Worm (Caenorhabditis elegans) whole organism, L1 larva: ENCODE data around the gene cyp-13A1.
A peak's percentile ranks its signal among the peaks of the same experiment; 100 is the strongest.

ENCODE experiments used
- C16A3.4 ChIP-seq: fragments of 150-350 bp; optimal IDR thresholded peaks from 2 replicates; lab custom pipeline; 2014; ENCODE audit warnings: missing biosample characterization, missing genetic modification characterization
- F16B12.6 ChIP-seq: fragments of 150-350 bp; optimal IDR thresholded peaks from 2 replicates; lab custom pipeline; 2014; ENCODE audit warnings: missing biosample characterization, missing genetic modification characterization
- aly-2 ChIP-seq: fragments of 150-350 bp; optimal IDR thresholded peaks from 2 replicates; lab custom pipeline; 2014; ENCODE audit warnings: missing biosample characterization, missing genetic modification characterization
- ama-1 ChIP-seq: fragments of 150-350 bp; optimal IDR thresholded peaks from 2 replicates; lab custom pipeline; 2014
- blmp-1 ChIP-seq: fragments of 150-350 bp; optimal IDR thresholded peaks from 2 replicates; lab custom pipeline; 2014; ENCODE audit warnings: missing biosample characterization, missing genetic modification characterization
- ceh-8 ChIP-seq: fragments of 200-800 bp; sonication (Bioruptor generic); optimal IDR thresholded peaks from 2 replicates; lab custom pipeline; 2018; ENCODE audit warnings: mild to moderate bottlenecking, missing genetic modification characterization, moderate library complexity, missing compliant biosample characterization
- ceh-88 ChIP-seq: fragments of 200-800 bp; sonication (Bioruptor generic); IDR thresholded peaks from 2 replicates; pipeline ENCODE4 v1.3.6; 2022; ENCODE audit warnings: missing genetic modification characterization, missing compliant biosample characterization
- dpl-1 ChIP-seq, 3 experiments: fragments of 150-350 bp in 2 of 3; sonication (generic microtip) in 1 of 3; optimal IDR thresholded peaks; 2 replicates each; lab custom pipeline; 2014 to 2017; ENCODE audit warnings: missing biosample characterization in 3 of 3, missing genetic modification characterization in 3 of 3, missing genetic modification reagents in 3 of 3
- dsc-1 ChIP-seq: sonication (generic microtip); optimal IDR thresholded peaks from 2 replicates; lab custom pipeline; 2016; ENCODE audit warnings: mild to moderate bottlenecking, missing genetic modification characterization, missing compliant biosample characterization
- efl-1 ChIP-seq, 4 experiments: fragments of 150-350 bp; optimal IDR thresholded peaks in 3 of 4; peaks in 1 of 4; 1 replicate in 1 of 4; 2 replicates in 3 of 4; lab custom pipeline; 2014; ENCODE audit warnings: missing biosample characterization in 2 of 4, missing genetic modification characterization in 2 of 4, missing genetic modification reagents in 2 of 4
- efl-3 ChIP-seq: fragments of 200-800 bp; sonication (Bioruptor generic); optimal IDR thresholded peaks from 2 replicates; lab custom pipeline; 2018; ENCODE audit warnings: mild to moderate bottlenecking, missing genetic modification characterization, missing compliant biosample characterization
- elt-3 ChIP-seq, 6 experiments: fragments of 150-350 bp in 1 of 6; sonication (generic microtip); optimal IDR thresholded peaks; 2 replicates each; lab custom pipeline; 2017 to 2018; ENCODE audit warnings: missing biosample characterization in 6 of 6, missing genetic modification characterization in 6 of 6, inconsistent platforms in 1 of 6
- fkh-10 ChIP-seq: sonication (generic microtip); optimal IDR thresholded peaks from 2 replicates; lab custom pipeline; 2017; ENCODE audit warnings: missing biosample characterization, missing genetic modification reagents, missing genetic modification characterization
- fkh-4 ChIP-seq: sonication (generic microtip); optimal IDR thresholded peaks from 2 replicates; lab custom pipeline; 2016; ENCODE audit warnings: missing compliant biosample characterization, missing genetic modification characterization, borderline replicate concordance
- fos-1 ChIP-seq: fragments of 150-350 bp; optimal IDR thresholded peaks from 2 replicates; lab custom pipeline; 2014; ENCODE audit warnings: missing biosample characterization, missing genetic modification characterization
- grh-1 ChIP-seq: fragments of 200-800 bp; sonication (Bioruptor generic); IDR thresholded peaks from 2 replicates; pipeline ENCODE4 v1.3.6; 2022; ENCODE audit warnings: missing genetic modification reagents, missing genetic modification characterization, missing compliant biosample characterization
- hlh-17 ChIP-seq: fragments of 200-800 bp; sonication (Bioruptor generic); optimal IDR thresholded peaks from 2 replicates; lab custom pipeline; 2018; ENCODE audit warnings: missing genetic modification characterization, mild to moderate bottlenecking, missing compliant biosample characterization, moderate library complexity, borderline replicate concordance
- hlh-4 ChIP-seq: sonication (generic microtip); optimal IDR thresholded peaks from 2 replicates; lab custom pipeline; 2016; ENCODE audit warnings: mild to moderate bottlenecking, missing genetic modification characterization, missing compliant biosample characterization
- irx-1 ChIP-seq: sonication (generic microtip); optimal IDR thresholded peaks from 2 replicates; lab custom pipeline; 2016; ENCODE audit warnings: missing genetic modification characterization, missing compliant biosample characterization
- isw-1 ChIP-seq: fragments of 200-800 bp; sonication (Bioruptor generic); IDR thresholded peaks from 2 replicates; pipeline ENCODE4 v1.3.6; 2022; ENCODE audit warnings: missing genetic modification characterization, missing compliant biosample characterization
- jun-1 ChIP-seq: fragments of 150-350 bp; optimal IDR thresholded peaks from 2 replicates; lab custom pipeline; 2014; ENCODE audit warnings: missing biosample characterization, missing genetic modification reagents, missing genetic modification characterization
- lin-13 ChIP-seq: fragments of 150-350 bp; optimal IDR thresholded peaks from 2 replicates; lab custom pipeline; 2014; ENCODE audit warnings: missing biosample characterization, missing genetic modification reagents, missing genetic modification characterization
- lin-14 ChIP-seq: fragments of 200-800 bp; sonication (Bioruptor generic); optimal IDR thresholded peaks from 2 replicates; lab custom pipeline; 2018; ENCODE audit warnings: mild to moderate bottlenecking, missing genetic modification characterization, moderate library complexity, missing compliant biosample characterization
- lin-35 ChIP-seq, 2 experiments: fragments of 150-350 bp; optimal IDR thresholded peaks; 2 replicates each; lab custom pipeline; 2014; ENCODE audit warnings: missing biosample characterization in 2 of 2, missing genetic modification characterization in 2 of 2, missing genetic modification reagents in 2 of 2
- lin-39 ChIP-seq: fragments of 150-350 bp; optimal IDR thresholded peaks from 2 replicates; lab custom pipeline; 2014; ENCODE audit warnings: missing biosample characterization, missing genetic modification reagents, missing genetic modification characterization
- mep-1 ChIP-seq: fragments of 150-350 bp; optimal IDR thresholded peaks from 2 replicates; lab custom pipeline; 2014; ENCODE audit warnings: missing biosample characterization, missing genetic modification characterization
- nhr-11 ChIP-seq: fragments of 150-350 bp; optimal IDR thresholded peaks from 2 replicates; lab custom pipeline; 2014; ENCODE audit warnings: missing biosample characterization, missing genetic modification characterization
- nhr-19 ChIP-seq: fragments of 200-800 bp; sonication (Bioruptor generic); conservative IDR thresholded peaks from 2 replicates; pipeline ENCODE4 v1.3.6; 2022; ENCODE audit warnings: missing genetic modification characterization, missing compliant biosample characterization
- nhr-237 ChIP-seq: fragments of 150-350 bp; optimal IDR thresholded peaks from 2 replicates; lab custom pipeline; 2014; ENCODE audit warnings: missing biosample characterization, missing genetic modification characterization
- nhr-47 ChIP-seq: sonication (generic microtip); optimal IDR thresholded peaks from 2 replicates; lab custom pipeline; 2016; ENCODE audit warnings: mild to moderate bottlenecking, missing genetic modification characterization, moderate library complexity, missing compliant biosample characterization
- nhr-71 ChIP-seq: sonication (generic microtip); optimal IDR thresholded peaks from 2 replicates; lab custom pipeline; 2016; ENCODE audit warnings: mild to moderate bottlenecking, missing genetic modification characterization, moderate library complexity, missing compliant biosample characterization
- nhr-77 ChIP-seq: fragments of 150-350 bp; optimal IDR thresholded peaks from 2 replicates; lab custom pipeline; 2014; ENCODE audit warnings: missing biosample characterization, missing genetic modification characterization
- nhr-85 ChIP-seq: sonication (generic microtip); peaks from one replicate; lab custom pipeline; 2016; ENCODE audit warnings: missing genetic modification characterization, inconsistent platforms, missing compliant biosample characterization
- pag-3 ChIP-seq: sonication (generic microtip); optimal IDR thresholded peaks from 2 replicates; lab custom pipeline; 2017; ENCODE audit warnings: missing genetic modification characterization, mild to moderate bottlenecking, missing compliant biosample characterization, antibody characterized with exemption, borderline replicate concordance; ENCODE audit not compliant: insufficient read depth
- pax-3 ChIP-seq: fragments of 200-800 bp; sonication (Bioruptor generic); optimal IDR thresholded peaks from 2 replicates; lab custom pipeline; 2018; ENCODE audit warnings: mild to moderate bottlenecking, missing genetic modification characterization, moderate library complexity, missing compliant biosample characterization
- skn-1 ChIP-seq: fragments of 150-350 bp; optimal IDR thresholded peaks from 2 replicates; lab custom pipeline; 2014; ENCODE audit warnings: missing biosample characterization, missing genetic modification characterization
- snu-23 ChIP-seq: sonication (generic microtip); optimal IDR thresholded peaks from 2 replicates; lab custom pipeline; 2016; ENCODE audit warnings: missing genetic modification characterization, missing compliant biosample characterization
- swsn-7 ChIP-seq: sonication (generic microtip); optimal IDR thresholded peaks from 2 replicates; lab custom pipeline; 2016; ENCODE audit warnings: missing genetic modification characterization, missing compliant biosample characterization
- tbx-2 ChIP-seq: sonication (generic microtip); optimal IDR thresholded peaks from 2 replicates; lab custom pipeline; 2016; ENCODE audit warnings: missing genetic modification characterization, missing compliant biosample characterization
- tlp-1 ChIP-seq: fragments of 150-350 bp; optimal IDR thresholded peaks from 2 replicates; lab custom pipeline; 2014; ENCODE audit warnings: missing biosample characterization, missing genetic modification characterization
- unc-130 ChIP-seq: fragments of 150-350 bp; optimal IDR thresholded peaks from 2 replicates; lab custom pipeline; 2017; ENCODE audit warnings: missing biosample characterization, missing genetic modification characterization, inconsistent platforms
- unc-86 ChIP-seq: sonication (generic microtip); optimal IDR thresholded peaks from 2 replicates; lab custom pipeline; 2016; ENCODE audit warnings: missing genetic modification characterization, missing compliant biosample characterization
- vab-15 ChIP-seq: sonication (generic microtip); optimal IDR thresholded peaks from 2 replicates; lab custom pipeline; 2017; ENCODE audit warnings: missing genotype, mild to moderate bottlenecking, missing genetic modification characterization, missing compliant biosample characterization
- ztf-11 ChIP-seq, 2 experiments: sonication (generic microtip); optimal IDR thresholded peaks; 2 replicates each; lab custom pipeline; 2016 to 2017; ENCODE audit warnings: missing genetic modification characterization in 2 of 2, missing biosample characterization in 1 of 2, missing compliant biosample characterization in 1 of 2
- ztf-4 ChIP-seq: fragments of 150-350 bp; optimal IDR thresholded peaks from 2 replicates; lab custom pipeline; 2014; ENCODE audit warnings: missing biosample characterization, missing genetic modification characterization

cyp-13A1 gene

ce11 chrII:9746069-9746468, 35.7 kb downstream of the cyp-13A1 start, which contains the start of the genes Y53C12B.1 and nos-3 (continued):
- TF ChIP-seq ztf-11 (tag; optimal IDR thresholded peaks at IDR 0.05; lab: Kevin White, UChicago) (no peak), mep-1 (tag; lab: Kevin White, UChicago) (peak; percentile 61), snu-23 (GFP tag; lab: Kevin White, UChicago) (peak; percentile 89), C16A3.4 (tag; lab: Kevin White, UChicago) (peak; percentile 90), vab-15 (tag; lab: Kevin White, UChicago) (peak; percentile 41), isw-1 (GFP tag; lab: Robert Waterston, UW) (peak; percentile 89), pag-3 (tag; lab: Kevin White, UChicago) (no peak), elt-3 (tag; optimal IDR thresholded peaks at IDR 0.05; lab: Kevin White, UChicago) (peak in 3 of 6 experiments; percentile 8 to 81 (median 69)), efl-1 (optimal IDR thresholded peaks at IDR 0.05; lab: Kevin White, UChicago) (peak; percentile 87 to 89), efl-1 (GFP tag; optimal IDR thresholded peaks at IDR 0.05 in 1 of 2; lab: Kevin White, UChicago) (peak; percentile 77 to 97), nhr-19 (GFP tag; lab: Robert Waterston, UW) (peak; percentile 82), fkh-4 (tag; lab: Kevin White, UChicago) (no peak), grh-1 (GFP tag; lab: Robert Waterston, UW) (peak; percentile 63), fos-1 (peak; percentile 42), ztf-4 (tag; lab: Kevin White, UChicago) (no peak), irx-1 (tag; lab: Kevin White, UChicago) (peak; percentile 68), hlh-17 (no peak), dsc-1 (peak; percentile 57), lin-39 (tag; lab: Kevin White, UChicago) (peak; percentile 55), tbx-2 (tag; lab: Kevin White, UChicago) (peak; percentile 75), jun-1 (tag; lab: Kevin White, UChicago) (peak; percentile 59), efl-3 (GFP tag; lab: Kevin White, UChicago) (no peak), ama-1 (lab: Kevin White, UChicago) (no peak), aly-2 (tag; lab: Kevin White, UChicago) (peak; percentile 65), lin-14 (peak; percentile 80), ceh-8 (GFP tag; lab: Kevin White, UChicago) (peak; percentile 22), dpl-1 (GFP tag; optimal IDR thresholded peaks at IDR 0.05; lab: Kevin White, UChicago) (peak; percentile 71 to 81 (median 78)), skn-1 (peak; percentile 82), nhr-11 (tag; lab: Kevin White, UChicago) (peak; percentile 62), tlp-1 (tag; lab: Kevin White, UChicago) (no peak), nhr-237 (tag; lab: Kevin White, UChicago) (peak; percentile 9), nhr-71 (tag; lab: Kevin White, UChicago) (peak; percentile 85), unc-130 (tag; lab: Kevin White, UChicago) (peak; percentile 73), ceh-88 (GFP tag; lab: Robert Waterston, UW) (no peak), hlh-4 (tag; lab: Kevin White, UChicago) (no peak), nhr-47 (peak; percentile 80), lin-13 (peak; percentile 64), nhr-77 (tag; lab: Kevin White, UChicago) (peak; percentile 69), nhr-85 (peak; percentile 93), pax-3 (peak; percentile 28), fkh-10 (GFP tag; lab: Kevin White, UChicago) (peak; percentile 27), swsn-7 (peak; percentile 77), unc-86 (peak; percentile 71), F16B12.6 (tag; lab: Kevin White, UChicago) (peak; percentile 65), lin-35 (GFP tag; optimal IDR thresholded peaks at IDR 0.05; lab: Kevin White, UChicago) (peak; percentile 83 to 87), blmp-1 (tag; lab: Kevin White, UChicago) (peak; percentile 74)
